Worm (Caenorhabditis elegans) whole organism, young adult: Measurements from ENCODE around the gene K12B6.4.

ENCODE experiments used
- B0336.3 ChIP-seq: fragments of 200-800 bp; sonication (Bioruptor generic); IDR thresholded peaks from 2 replicates; pipeline ENCODE4 v1.3.6; 2022; ENCODE audit warnings: missing genetic modification characterization, missing compliant biosample characterization
- K12H6.12 ChIP-seq: fragments of 200-800 bp; sonication (Bioruptor generic); optimal IDR thresholded peaks from 2 replicates; lab custom pipeline; 2018; ENCODE audit warnings: mild to moderate bottlenecking, missing genetic modification characterization, missing compliant biosample characterization
- T26A5.8 ChIP-seq: sonication (generic microtip); optimal IDR thresholded peaks from 2 replicates; lab custom pipeline; 2016; ENCODE audit warnings: missing genetic modification characterization, missing compliant biosample characterization
- akir-1 ChIP-seq: fragments of 200-800 bp; sonication (Bioruptor generic); optimal IDR thresholded peaks from 2 replicates; lab custom pipeline; 2018; ENCODE audit warnings: mild to moderate bottlenecking, missing genetic modification characterization, moderate library complexity, missing compliant biosample characterization
- attf-5 ChIP-seq: fragments of 200-800 bp; sonication (Bioruptor generic); optimal IDR thresholded peaks from 2 replicates; lab custom pipeline; 2018; ENCODE audit warnings: mild to moderate bottlenecking, missing genetic modification characterization, missing compliant biosample characterization
- cebp-1 ChIP-seq, 2 experiments: fragments of 200-800 bp in 1 of 2; sonication (Bioruptor generic) in 1 of 2; sonication (generic microtip) in 1 of 2; IDR thresholded peaks in 1 of 2; optimal IDR thresholded peaks in 1 of 2; 2 replicates each; pipeline versions ENCODE4 v1.3.6 to Lab custom; 2017 to 2022; ENCODE audit warnings: missing compliant biosample characterization in 2 of 2, missing genetic modification characterization in 2 of 2, mild to moderate bottlenecking in 1 of 2, missing genetic modification reagents in 1 of 2, moderate library complexity in 1 of 2
- ceh-79 ChIP-seq: sonication (generic microtip); optimal IDR thresholded peaks from 2 replicates; lab custom pipeline; 2017; ENCODE audit warnings: mild to moderate bottlenecking, missing genetic modification characterization, missing compliant biosample characterization
- dox-1 ChIP-seq: fragments of 200-800 bp; sonication (Bioruptor generic); IDR thresholded peaks from 2 replicates; pipeline ENCODE4 v1.3.6; 2022; ENCODE audit warnings: missing genetic modification reagents, missing genetic modification characterization, missing compliant biosample characterization
- egl-44 ChIP-seq: fragments of 200-800 bp; sonication (Bioruptor generic); IDR thresholded peaks from 2 replicates; pipeline ENCODE4 v1.3.6; 2022; ENCODE audit warnings: missing genetic modification reagents, missing genetic modification characterization, missing compliant biosample characterization
- ets-4 ChIP-seq: fragments of 200-800 bp; sonication (Bioruptor generic); optimal IDR thresholded peaks from 2 replicates; lab custom pipeline; 2018; ENCODE audit warnings: mild to moderate bottlenecking, missing genetic modification characterization, missing compliant biosample characterization
- hmg-20 ChIP-seq: fragments of 200-800 bp; sonication (Bioruptor generic); IDR thresholded peaks from 2 replicates; pipeline ENCODE4 v1.3.6; 2022; ENCODE audit warnings: missing genetic modification reagents, missing genetic modification characterization, missing compliant biosample characterization
- hrde-1 ChIP-seq: sonication (generic microtip); optimal IDR thresholded peaks from 2 replicates; lab custom pipeline; 2016; ENCODE audit warnings: missing genetic modification characterization, mild to moderate bottlenecking, missing compliant biosample characterization, moderate library complexity, missing genotype, missing genetic modification reagents, borderline replicate concordance
- lin-26 ChIP-seq: fragments of 200-800 bp; sonication (Bioruptor generic); IDR thresholded peaks from 2 replicates; pipeline ENCODE4 v1.3.6; 2022; ENCODE audit warnings: missing genetic modification reagents, missing genetic modification characterization, missing compliant biosample characterization
- madf-10 ChIP-seq: sonication (generic microtip); optimal IDR thresholded peaks from 2 replicates; lab custom pipeline; 2016; ENCODE audit warnings: mild to moderate bottlenecking, missing genetic modification characterization, missing compliant biosample characterization
- nhr-120 ChIP-seq: fragments of 200-800 bp; sonication (Bioruptor generic); IDR thresholded peaks from 2 replicates; pipeline ENCODE4 v1.3.6; 2022; ENCODE audit warnings: missing genetic modification characterization, missing compliant biosample characterization
- nhr-80 ChIP-seq: sonication (generic microtip); optimal IDR thresholded peaks from 2 replicates; lab custom pipeline; 2016; ENCODE audit warnings: missing genetic modification characterization, missing compliant biosample characterization
- nhr-90 ChIP-seq: sonication (generic microtip); optimal IDR thresholded peaks from 2 replicates; lab custom pipeline; 2016; ENCODE audit warnings: missing genotype, mild to moderate bottlenecking, missing genetic modification characterization, missing compliant biosample characterization
- tlf-1 ChIP-seq: fragments of 200-800 bp; sonication (Bioruptor generic); optimal IDR thresholded peaks from 2 replicates; lab custom pipeline; 2018; ENCODE audit warnings: mild to moderate bottlenecking, missing genetic modification characterization, missing compliant biosample characterization
- zfh-2 ChIP-seq: fragments of 200-800 bp; sonication (Bioruptor generic); conservative IDR thresholded peaks from 2 replicates; pipeline ENCODE4 v1.3.6; 2022; ENCODE audit warnings: missing genetic modification reagents, missing genetic modification characterization, missing compliant biosample characterization
- ztf-22 ChIP-seq: fragments of 200-800 bp; sonication (Bioruptor generic); optimal IDR thresholded peaks from 2 replicates; lab custom pipeline; 2018; ENCODE audit warnings: mild to moderate bottlenecking, missing genetic modification characterization, moderate library complexity, missing compliant biosample characterization

Gene K12B6.4

DNA sequence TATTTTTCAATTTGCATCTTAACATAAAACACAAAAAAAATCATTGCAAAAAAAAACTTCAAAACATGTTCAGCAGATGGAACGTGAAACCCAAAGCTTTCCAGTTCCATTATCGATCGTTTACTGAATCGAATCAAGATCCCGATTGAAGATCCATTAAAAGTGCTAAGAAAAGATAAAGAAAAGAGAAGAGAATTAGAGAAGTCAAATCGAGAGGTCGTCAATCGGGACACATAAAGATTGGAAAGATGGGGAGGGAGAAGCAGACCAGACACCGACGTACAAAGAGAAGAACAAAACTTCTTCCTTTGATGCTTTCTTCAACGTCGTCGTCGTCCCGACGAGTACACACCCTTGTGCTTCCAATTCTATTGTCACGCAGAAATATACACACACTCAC, 48.2 kb downstream of the K12B6.4 start:
- TF ChIP-seq hmg-20 (GFP tag; lab: Robert Waterston, UW), result no peak
- no peak for TF ChIP-seq hrde-1 (tag; lab: Kevin White, UChicago)
- TF ChIP-seq madf-10 (tag; lab: Kevin White, UChicago), result no peak
- no peak for TF ChIP-seq ceh-79

DNA sequence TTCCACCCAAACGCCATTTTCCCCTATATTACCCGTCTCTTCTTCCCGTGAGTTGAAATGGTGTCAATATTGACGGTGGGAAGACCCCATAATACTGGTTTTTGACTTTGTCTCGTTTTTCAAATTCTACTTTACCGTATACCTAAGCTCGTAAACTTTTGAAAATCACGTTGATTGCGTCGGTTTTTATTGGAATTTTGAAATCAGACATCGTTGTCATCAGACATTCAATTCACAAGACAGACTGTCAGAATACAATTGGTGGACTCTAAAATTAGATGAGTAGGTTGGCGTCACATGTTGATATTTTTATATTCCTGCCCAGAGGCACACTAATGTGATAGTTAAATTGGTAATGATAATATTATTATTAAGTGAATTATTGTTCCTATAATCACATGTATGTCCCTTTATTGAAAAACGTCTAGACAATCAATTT, 49.2 kb downstream of the K12B6.4 start:
- TF ChIP-seq lin-26 (GFP tag; lab: Robert Waterston, UW) (no peak), egl-44 (no peak), ztf-22 (no peak), cebp-1 (GFP tag; IDR thresholded peaks at IDR 0.05; lab: Robert Waterston, UW) (no peak), cebp-1 (tag; optimal IDR thresholded peaks at IDR 0.05; lab: Kevin White, UChicago) (peak; percentile 19), nhr-120 (no peak)

DNA sequence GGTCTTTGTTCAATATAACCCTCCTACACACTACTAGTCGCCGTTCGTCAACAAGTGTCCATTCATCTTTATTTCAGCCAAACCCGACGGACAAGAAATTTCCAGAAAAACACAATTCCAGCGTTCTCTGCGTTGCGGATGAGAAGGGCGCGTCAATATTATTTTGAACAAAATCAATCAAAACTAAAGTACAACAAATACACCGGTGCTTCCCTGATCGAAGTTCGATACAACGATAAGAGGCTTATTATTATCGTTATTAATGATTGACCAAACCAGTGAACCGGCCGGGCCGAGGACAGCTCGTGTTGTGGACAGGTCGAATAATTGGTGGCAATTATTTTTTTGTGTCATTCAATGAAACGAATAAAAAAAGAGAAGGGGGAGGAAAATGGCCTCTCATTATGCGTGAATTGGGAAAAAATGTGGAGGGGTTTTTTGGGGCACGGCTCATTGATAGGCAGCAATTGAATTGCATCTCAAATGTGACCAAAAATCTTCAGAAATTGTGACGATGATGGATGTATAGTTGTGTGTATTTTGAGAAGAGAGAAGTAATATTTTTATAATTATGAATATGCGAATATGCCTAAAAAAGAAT, 50.3 kb downstream of the K12B6.4 start:
- TF ChIP-seq nhr-90 (tag; lab: Kevin White, UChicago) (no peak), dox-1 (GFP tag; lab: Robert Waterston, UW) (peak; percentile 40; the same call in 1 of the 2 replicates), K12H6.12 (tag; lab: Kevin White, UChicago) (peak; percentile 27), nhr-80 (tag; lab: Kevin White, UChicago) (peak; percentile 89), tlf-1 (GFP tag; lab: Kevin White, UChicago) (peak; percentile 19), nhr-120 (no peak), attf-5 (GFP tag; lab: Kevin White, UChicago) (peak; percentile 16), madf-10 (tag; lab: Kevin White, UChicago) (peak; percentile 92), cebp-1 (GFP tag; IDR thresholded peaks at IDR 0.05; lab: Robert Waterston, UW) (no peak), cebp-1 (tag; optimal IDR thresholded peaks at IDR 0.05; lab: Kevin White, UChicago) (peak; percentile 21), ets-4 (GFP tag; lab: Kevin White, UChicago) (peak; percentile 55), akir-1 (GFP tag; lab: Kevin White, UChicago) (no peak), T26A5.8 (no peak), B0336.3 (GFP tag; lab: Robert Waterston, UW) (0 out of 2 replicates have a peak, but pooled peaks have one; percentile 26), zfh-2 (0 out of 2 replicates have a peak, but pooled peaks have one; percentile 22)
- TF ChIP-seq, all 124 proteins: peak for 10
